Worm (Caenorhabditis elegans) whole organism, L1 larva: Measurements from ENCODE around the gene F26F12.4.

Experiments
- F16B12.6 ChIP-seq: fragments of 150-350 bp; optimal IDR thresholded peaks from 2 replicates; lab custom pipeline; 2014; ENCODE audit warnings: missing biosample characterization, missing genetic modification characterization
- blmp-1 ChIP-seq: fragments of 150-350 bp; optimal IDR thresholded peaks from 2 replicates; lab custom pipeline; 2014; ENCODE audit warnings: missing biosample characterization, missing genetic modification characterization
- ceh-63 ChIP-seq: fragments of 200-800 bp; sonication (Bioruptor generic); optimal IDR thresholded peaks from 2 replicates; lab custom pipeline; 2018; ENCODE audit warnings: mild to moderate bottlenecking, missing genetic modification characterization, missing compliant biosample characterization
- ceh-8 ChIP-seq: fragments of 200-800 bp; sonication (Bioruptor generic); optimal IDR thresholded peaks from 2 replicates; lab custom pipeline; 2018; ENCODE audit warnings: mild to moderate bottlenecking, missing genetic modification characterization, moderate library complexity, missing compliant biosample characterization
- dpl-1 ChIP-seq, 3 experiments: fragments of 150-350 bp in 2 of 3; sonication (generic microtip) in 1 of 3; optimal IDR thresholded peaks; 2 replicates each; lab custom pipeline; 2014 to 2017; ENCODE audit warnings: missing biosample characterization in 3 of 3, missing genetic modification characterization in 3 of 3, missing genetic modification reagents in 3 of 3
- dsc-1 ChIP-seq: sonication (generic microtip); optimal IDR thresholded peaks from 2 replicates; lab custom pipeline; 2016; ENCODE audit warnings: mild to moderate bottlenecking, missing genetic modification characterization, missing compliant biosample characterization
- efl-1 ChIP-seq, 4 experiments: fragments of 150-350 bp; optimal IDR thresholded peaks in 3 of 4; peaks in 1 of 4; 1 replicate in 1 of 4; 2 replicates in 3 of 4; lab custom pipeline; 2014; ENCODE audit warnings: missing biosample characterization in 2 of 4, missing genetic modification characterization in 2 of 4, missing genetic modification reagents in 2 of 4
- efl-3 ChIP-seq: fragments of 200-800 bp; sonication (Bioruptor generic); optimal IDR thresholded peaks from 2 replicates; lab custom pipeline; 2018; ENCODE audit warnings: mild to moderate bottlenecking, missing genetic modification characterization, missing compliant biosample characterization
- egl-13 ChIP-seq: sonication (generic microtip); optimal IDR thresholded peaks from 2 replicates; lab custom pipeline; 2016; ENCODE audit warnings: missing genotype, missing genetic modification reagents, missing genetic modification characterization, missing compliant biosample characterization
- egl-27 ChIP-seq, 2 experiments: fragments of 150-350 bp in 1 of 2; sonication (generic microtip); optimal IDR thresholded peaks; 3 replicates each; lab custom pipeline; 2017 to 2018; ENCODE audit warnings: missing biosample characterization in 2 of 2, missing genetic modification characterization in 2 of 2, missing genetic modification reagents in 2 of 2
- fkh-8 ChIP-seq: sonication (generic microtip); optimal IDR thresholded peaks from 2 replicates; lab custom pipeline; 2016; ENCODE audit warnings: mild to moderate bottlenecking, missing genetic modification characterization, missing compliant biosample characterization
- grh-1 ChIP-seq: fragments of 200-800 bp; sonication (Bioruptor generic); IDR thresholded peaks from 2 replicates; pipeline ENCODE4 v1.3.6; 2022; ENCODE audit warnings: missing genetic modification reagents, missing genetic modification characterization, missing compliant biosample characterization
- hlh-17 ChIP-seq: fragments of 200-800 bp; sonication (Bioruptor generic); optimal IDR thresholded peaks from 2 replicates; lab custom pipeline; 2018; ENCODE audit warnings: missing genetic modification characterization, mild to moderate bottlenecking, missing compliant biosample characterization, moderate library complexity, borderline replicate concordance
- irx-1 ChIP-seq: sonication (generic microtip); optimal IDR thresholded peaks from 2 replicates; lab custom pipeline; 2016; ENCODE audit warnings: missing genetic modification characterization, missing compliant biosample characterization
- lin-35 ChIP-seq, 2 experiments: fragments of 150-350 bp; optimal IDR thresholded peaks; 2 replicates each; lab custom pipeline; 2014; ENCODE audit warnings: missing biosample characterization in 2 of 2, missing genetic modification characterization in 2 of 2, missing genetic modification reagents in 2 of 2
- lin-39 ChIP-seq: fragments of 150-350 bp; optimal IDR thresholded peaks from 2 replicates; lab custom pipeline; 2014; ENCODE audit warnings: missing biosample characterization, missing genetic modification reagents, missing genetic modification characterization
- lir-3 ChIP-seq: sonication (generic microtip); optimal IDR thresholded peaks from 2 replicates; lab custom pipeline; 2016; ENCODE audit warnings: mild to moderate bottlenecking, missing genetic modification characterization, moderate library complexity, missing compliant biosample characterization; ENCODE audit not compliant: poor library complexity
- lsy-2 ChIP-seq, 2 experiments: fragments of 150-350 bp; optimal IDR thresholded peaks; 2 replicates each; lab custom pipeline; 2014; ENCODE audit warnings: missing biosample characterization in 2 of 2, missing genetic modification characterization in 2 of 2
- nhr-19 ChIP-seq: fragments of 200-800 bp; sonication (Bioruptor generic); conservative IDR thresholded peaks from 2 replicates; pipeline ENCODE4 v1.3.6; 2022; ENCODE audit warnings: missing genetic modification characterization, missing compliant biosample characterization
- nhr-20 ChIP-seq: sonication (generic microtip); optimal IDR thresholded peaks from 2 replicates; lab custom pipeline; 2016; ENCODE audit warnings: mild to moderate bottlenecking, missing genetic modification characterization, missing compliant biosample characterization
- nhr-28 ChIP-seq: fragments of 150-350 bp; optimal IDR thresholded peaks from 2 replicates; lab custom pipeline; 2014; ENCODE audit warnings: missing biosample characterization, missing genetic modification characterization
- nhr-47 ChIP-seq: sonication (generic microtip); optimal IDR thresholded peaks from 2 replicates; lab custom pipeline; 2016; ENCODE audit warnings: mild to moderate bottlenecking, missing genetic modification characterization, moderate library complexity, missing compliant biosample characterization
- nhr-76 ChIP-seq: sonication (generic microtip); optimal IDR thresholded peaks from 2 replicates; lab custom pipeline; 2017; ENCODE audit warnings: missing biosample characterization, missing genetic modification characterization
- nhr-77 ChIP-seq: fragments of 150-350 bp; optimal IDR thresholded peaks from 2 replicates; lab custom pipeline; 2014; ENCODE audit warnings: missing biosample characterization, missing genetic modification characterization
- nhr-84 ChIP-seq: sonication (generic microtip); optimal IDR thresholded peaks from 2 replicates; lab custom pipeline; 2017; ENCODE audit warnings: missing biosample characterization, missing genetic modification characterization
- nhr-85 ChIP-seq: sonication (generic microtip); peaks from one replicate; lab custom pipeline; 2016; ENCODE audit warnings: missing genetic modification characterization, inconsistent platforms, missing compliant biosample characterization
- nhr-90 ChIP-seq: sonication (generic microtip); optimal IDR thresholded peaks from 2 replicates; lab custom pipeline; 2016; ENCODE audit warnings: mild to moderate bottlenecking, missing genetic modification characterization, missing compliant biosample characterization; ENCODE audit not compliant: poor library complexity
- pag-3 ChIP-seq: sonication (generic microtip); optimal IDR thresholded peaks from 2 replicates; lab custom pipeline; 2017; ENCODE audit warnings: missing genetic modification characterization, mild to moderate bottlenecking, missing compliant biosample characterization, antibody characterized with exemption, borderline replicate concordance; ENCODE audit not compliant: insufficient read depth
- pax-3 ChIP-seq: fragments of 200-800 bp; sonication (Bioruptor generic); optimal IDR thresholded peaks from 2 replicates; lab custom pipeline; 2018; ENCODE audit warnings: mild to moderate bottlenecking, missing genetic modification characterization, moderate library complexity, missing compliant biosample characterization
- pqm-1 ChIP-seq: sonication (generic microtip); optimal IDR thresholded peaks from 3 replicates; lab custom pipeline; 2017; ENCODE audit warnings: missing biosample characterization, missing genetic modification characterization
- rnt-1 ChIP-seq: sonication (generic microtip); optimal IDR thresholded peaks from 2 replicates; lab custom pipeline; 2016; ENCODE audit warnings: mild to moderate bottlenecking, missing genetic modification characterization, moderate library complexity, missing compliant biosample characterization
- swsn-7 ChIP-seq: sonication (generic microtip); optimal IDR thresholded peaks from 2 replicates; lab custom pipeline; 2016; ENCODE audit warnings: missing genetic modification characterization, missing compliant biosample characterization
- tbx-2 ChIP-seq: sonication (generic microtip); optimal IDR thresholded peaks from 2 replicates; lab custom pipeline; 2016; ENCODE audit warnings: missing genetic modification characterization, missing compliant biosample characterization
- unc-30 ChIP-seq: sonication (generic microtip); optimal IDR thresholded peaks from 2 replicates; lab custom pipeline; 2017; ENCODE audit warnings: missing biosample characterization, missing genetic modification characterization
- unc-86 ChIP-seq: sonication (generic microtip); optimal IDR thresholded peaks from 2 replicates; lab custom pipeline; 2016; ENCODE audit warnings: missing genetic modification characterization, missing compliant biosample characterization
- zag-1 ChIP-seq: fragments of 150-350 bp; optimal IDR thresholded peaks from 2 replicates; lab custom pipeline; 2014; ENCODE audit warnings: missing biosample characterization, missing genetic modification characterization
- zip-4 ChIP-seq: fragments of 200-800 bp; sonication (Bioruptor generic); optimal IDR thresholded peaks from 2 replicates; lab custom pipeline; 2018; ENCODE audit warnings: mild to moderate bottlenecking, missing genetic modification characterization, moderate library complexity, missing compliant biosample characterization
- ztf-11 ChIP-seq, 2 experiments: sonication (generic microtip); optimal IDR thresholded peaks; 2 replicates each; lab custom pipeline; 2016 to 2017; ENCODE audit warnings: missing genetic modification characterization in 2 of 2, missing biosample characterization in 1 of 2, missing compliant biosample characterization in 1 of 2

The F26F12.4 gene

ce11 chrV:5831253-5831652 is 37.9 kb downstream of the F26F12.4 start:
- TF ChIP-seq efl-1 (optimal IDR thresholded peaks at IDR 0.05; lab: Kevin White, UChicago) (no peak), efl-1 (GFP tag; optimal IDR thresholded peaks at IDR 0.05 in 1 of 2; lab: Kevin White, UChicago) (peak in 1 of 2 experiments; percentile 80), lin-35 (GFP tag; optimal IDR thresholded peaks at IDR 0.05; lab: Kevin White, UChicago) (no peak)
- TF ChIP-seq, all 84 proteins: peak for 1

ce11 chrV:5826592-5826991 is 42.5 kb downstream of the F26F12.4 start, which contains the start of gene let-418:
Gene let-418 (plus strand): TSS chrV:5826833.
- TF ChIP-seq unc-86 (tag; lab: Kevin White, UChicago) (no peak), dpl-1 (GFP tag; optimal IDR thresholded peaks at IDR 0.05; lab: Kevin White, UChicago) (peak in 2 of 3 experiments; percentile 3 to 38), dsc-1 (tag; lab: Kevin White, UChicago) (no peak), nhr-77 (tag; lab: Kevin White, UChicago) (no peak), nhr-47 (tag; lab: Kevin White, UChicago) (no peak), grh-1 (GFP tag; lab: Robert Waterston, UW) (no peak), zip-4 (GFP tag; lab: Kevin White, UChicago) (no peak), nhr-20 (tag; lab: Kevin White, UChicago) (no peak), irx-1 (tag; lab: Kevin White, UChicago) (no peak), blmp-1 (tag; lab: Kevin White, UChicago) (no peak), ceh-8 (no peak), efl-1 (optimal IDR thresholded peaks at IDR 0.05; lab: Kevin White, UChicago) (peak in 1 of 2 experiments; percentile 2), efl-1 (GFP tag; optimal IDR thresholded peaks at IDR 0.05 in 1 of 2; lab: Kevin White, UChicago) (peak; percentile 44 to 92), ceh-63 (GFP tag; lab: Kevin White, UChicago) (no peak), nhr-28 (no peak), pqm-1 (tag; lab: Kevin White, UChicago) (no peak), pax-3 (no peak), rnt-1 (tag; lab: Kevin White, UChicago) (no peak), lir-3 (tag; lab: Kevin White, UChicago) (no peak), hlh-17 (GFP tag; lab: Kevin White, UChicago) (no peak), swsn-7 (tag; lab: Kevin White, UChicago) (no peak), nhr-90 (tag; lab: Kevin White, UChicago) (no peak), nhr-85 (tag; lab: Kevin White, UChicago) (no peak), nhr-84 (tag; lab: Kevin White, UChicago) (no peak), zag-1 (tag; lab: Kevin White, UChicago) (no peak), egl-13 (tag; lab: Kevin White, UChicago) (no peak), egl-27 (tag; optimal IDR thresholded peaks at IDR 0.05; lab: Kevin White, UChicago) (no peak), lin-39 (tag; lab: Kevin White, UChicago) (no peak), unc-30 (tag; lab: Kevin White, UChicago) (no peak), pag-3 (no peak), lsy-2 (tag; optimal IDR thresholded peaks at IDR 0.05; lab: Kevin White, UChicago) (peak in 1 of 2 experiments; percentile 16), ztf-11 (tag; optimal IDR thresholded peaks at IDR 0.05; lab: Kevin White, UChicago) (no peak), nhr-19 (GFP tag; lab: Robert Waterston, UW) (no peak), tbx-2 (tag; lab: Kevin White, UChicago) (peak; percentile 14), nhr-76 (no peak), fkh-8 (tag; lab: Kevin White, UChicago) (no peak), F16B12.6 (tag; lab: Kevin White, UChicago) (peak; percentile 74), lin-35 (GFP tag; optimal IDR thresholded peaks at IDR 0.05; lab: Kevin White, UChicago) (peak in 1 of 2 experiments; percentile 11), efl-3 (no peak)
